Fruit fly (Drosophila melanogaster) whole organism, embryonic: ENCODE results near the gene CG9114.
A peak's percentile ranks its signal among the peaks of the same experiment; 100 is the strongest.

Experiments used
- Asciz ChIP-seq: fragments of 200-800 bp; sonication (Bioruptor generic); optimal IDR thresholded peaks from 2 replicates; lab custom pipeline; 2017; ENCODE audit warnings: missing biosample characterization, mild to moderate bottlenecking, missing genetic modification characterization, missing genetic modification reagents
- CG10565 ChIP-seq: fragments of 200-800 bp; sonication (Bioruptor generic); optimal IDR thresholded peaks from 3 replicates; lab custom pipeline; 2016; ENCODE audit warnings: missing biosample characterization, mild to moderate bottlenecking, missing genetic modification characterization
- CG11398 ChIP-seq: fragments of 200-800 bp; sonication (Bioruptor generic); optimal IDR thresholded peaks from 2 replicates; lab custom pipeline; 2016; ENCODE audit warnings: missing biosample characterization, missing genetic modification characterization
- CG11560 ChIP-seq: fragments of 200-800 bp; sonication (Bioruptor generic); IDR thresholded peaks from 3 replicates; pipeline ENCODE4 v1.3.6; 2022; ENCODE audit warnings: missing biosample characterization, missing genetic modification characterization
- CG12219 ChIP-seq: fragments of 200-800 bp; sonication (Bioruptor generic); optimal IDR thresholded peaks from 3 replicates; lab custom pipeline; 2018; ENCODE audit warnings: missing biosample characterization, mild to moderate bottlenecking, missing genetic modification characterization
- CG14667 ChIP-seq: fragments of 200-800 bp; sonication (Bioruptor generic); IDR thresholded peaks from 2 replicates; pipeline ENCODE4 v1.3.6; 2022; ENCODE audit warnings: missing biosample characterization, missing genetic modification characterization
- CG14710 ChIP-seq: fragments of 200-800 bp; sonication (Bioruptor generic); optimal IDR thresholded peaks from 3 replicates; lab custom pipeline; 2019; ENCODE audit warnings: missing biosample characterization, mild to moderate bottlenecking, missing genetic modification characterization, moderate library complexity
- CG1792 ChIP-seq: fragments of 200-800 bp; sonication (Bioruptor generic); optimal IDR thresholded peaks from 2 replicates; lab custom pipeline; 2016; ENCODE audit warnings: missing biosample characterization, missing genetic modification characterization
- CG18011 ChIP-seq: fragments of 200-800 bp; sonication (Bioruptor generic); optimal IDR thresholded peaks from 2 replicates; lab custom pipeline; 2017; ENCODE audit warnings: missing biosample characterization, missing genetic modification characterization, mild to moderate bottlenecking, moderate library complexity, missing genotype
- CG2116 ChIP-seq: fragments of 200-800 bp; sonication (Bioruptor generic); optimal IDR thresholded peaks from 3 replicates; lab custom pipeline; 2018; ENCODE audit warnings: missing biosample characterization, mild to moderate bottlenecking, missing genetic modification characterization
- CG2120 ChIP-seq: fragments of 200-800 bp; sonication (Bioruptor generic); optimal IDR thresholded peaks from 3 replicates; lab custom pipeline; 2016; ENCODE audit warnings: missing biosample characterization, missing genetic modification characterization
- CG31441 ChIP-seq: fragments of 200-800 bp; sonication (Bioruptor generic); IDR thresholded peaks from 2 replicates; pipeline ENCODE4 v1.3.6; 2022; ENCODE audit warnings: missing biosample characterization, missing genetic modification characterization
- CG33557 ChIP-seq: fragments of 200-800 bp; sonication (Bioruptor generic); optimal IDR thresholded peaks from 2 replicates; lab custom pipeline; 2019; ENCODE audit warnings: missing biosample characterization, mild to moderate bottlenecking, missing genetic modification characterization, moderate library complexity
- CG34224 ChIP-seq: fragments of 200-800 bp; sonication (Bioruptor generic); IDR thresholded peaks from 3 replicates; pipeline ENCODE4 v1.3.6; 2022; ENCODE audit warnings: missing biosample characterization, missing genetic modification characterization; ENCODE audit not compliant: partially characterized antibody
- CG34422 ChIP-seq: fragments of 200-800 bp; sonication (Bioruptor generic); IDR thresholded peaks from 3 replicates; pipeline ENCODE4 v1.3.6; 2022; ENCODE audit warnings: missing biosample characterization, missing genetic modification characterization
- CG3838 ChIP-seq: fragments of 200-800 bp; sonication (Bioruptor generic); optimal IDR thresholded peaks from 3 replicates; lab custom pipeline; 2016; ENCODE audit warnings: missing biosample characterization, missing genetic modification characterization
- CG4707 ChIP-seq: fragments of 200-800 bp; sonication (Bioruptor generic); optimal IDR thresholded peaks from 2 replicates; lab custom pipeline; 2018; ENCODE audit warnings: missing biosample characterization, mild to moderate bottlenecking, missing genetic modification characterization, moderate library complexity
- CG4854 ChIP-seq: fragments of 200-800 bp; sonication (Bioruptor generic); optimal IDR thresholded peaks from 2 replicates; lab custom pipeline; 2016; ENCODE audit warnings: missing biosample characterization, missing genetic modification characterization, inconsistent platforms
- CG5180 ChIP-seq: fragments of 200-800 bp; sonication (Bioruptor generic); optimal IDR thresholded peaks from 3 replicates; lab custom pipeline; 2017; ENCODE audit warnings: missing biosample characterization, missing genetic modification characterization, mild to moderate bottlenecking, moderate library complexity, missing genetic modification reagents
- CG5245 ChIP-seq: fragments of 200-800 bp; sonication (Bioruptor generic); optimal IDR thresholded peaks from 3 replicates; lab custom pipeline; 2016; ENCODE audit warnings: missing biosample characterization, missing genetic modification characterization
- CG6765 ChIP-seq: fragments of 200-800 bp; sonication (Bioruptor generic); optimal IDR thresholded peaks from 3 replicates; lab custom pipeline; 2017; ENCODE audit warnings: missing biosample characterization, mild to moderate bottlenecking, missing genetic modification characterization
- CG8478 ChIP-seq: fragments of >200 bp; optimal IDR thresholded peaks from 2 replicates; lab custom pipeline; 2018
- Fer3 ChIP-seq: fragments of 200-800 bp; sonication (Bioruptor generic); optimal IDR thresholded peaks from 2 replicates; lab custom pipeline; 2018; ENCODE audit warnings: missing biosample characterization, mild to moderate bottlenecking, missing genetic modification characterization, moderate library complexity
- Hmx ChIP-seq: fragments of 200-800 bp; sonication (Bioruptor generic); optimal IDR thresholded peaks from 2 replicates; lab custom pipeline; 2016; ENCODE audit warnings: missing biosample characterization, missing genetic modification characterization
- Hr39 ChIP-seq: fragments of >200 bp; optimal IDR thresholded peaks from 2 replicates; lab custom pipeline; 2017
- Hsf ChIP-seq: fragments of 200-800 bp; sonication (Bioruptor generic); optimal IDR thresholded peaks from 3 replicates; lab custom pipeline; 2016; ENCODE audit warnings: missing biosample characterization, missing genetic modification characterization
- Lhr ChIP-seq: fragments of 200-800 bp; sonication (Bioruptor generic); optimal IDR thresholded peaks from 3 replicates; lab custom pipeline; 2017; ENCODE audit warnings: mild to moderate bottlenecking, missing biosample characterization, missing genetic modification reagents, missing genetic modification characterization
- NC2α ChIP-seq: fragments of 200-800 bp; sonication (Bioruptor generic); optimal IDR thresholded peaks from 2 replicates; lab custom pipeline; 2016; ENCODE audit warnings: missing biosample characterization, missing genetic modification characterization
- Side ChIP-seq: fragments of 200-800 bp; sonication (Bioruptor generic); optimal IDR thresholded peaks from 2 replicates; lab custom pipeline; 2016; ENCODE audit warnings: missing biosample characterization, missing genetic modification characterization
- TFAM ChIP-seq: fragments of 200-800 bp; sonication (Bioruptor generic); optimal IDR thresholded peaks from 2 replicates; lab custom pipeline; 2017; ENCODE audit warnings: missing biosample characterization, missing genetic modification characterization, inconsistent platforms
- amos ChIP-seq: fragments of 200-800 bp; sonication (Bioruptor generic); IDR thresholded peaks from 2 replicates; pipeline ENCODE4 v1.3.6; 2022; ENCODE audit warnings: missing biosample characterization, missing genetic modification characterization; ENCODE audit not compliant: partially characterized antibody
- caup ChIP-seq: fragments of 200-800 bp; sonication (Bioruptor generic); optimal IDR thresholded peaks from 3 replicates; lab custom pipeline; 2017; ENCODE audit warnings: missing biosample characterization, mild to moderate bottlenecking, missing genetic modification characterization, moderate library complexity; ENCODE audit not compliant: severe bottlenecking
- corto ChIP-seq: fragments of 200-800 bp; sonication (Bioruptor generic); optimal IDR thresholded peaks from 2 replicates; lab custom pipeline; 2016; ENCODE audit warnings: missing biosample characterization, mild to moderate bottlenecking, missing genetic modification characterization, moderate library complexity
- eyg ChIP-seq: fragments of 200-800 bp; sonication (Bioruptor generic); optimal IDR thresholded peaks from 3 replicates; lab custom pipeline; 2016; ENCODE audit warnings: missing biosample characterization, missing genetic modification characterization
- fd102C ChIP-seq: fragments of 200-800 bp; sonication (Bioruptor generic); optimal IDR thresholded peaks from 2 replicates; lab custom pipeline; 2018; ENCODE audit warnings: missing biosample characterization, mild to moderate bottlenecking, missing genetic modification characterization, moderate library complexity
- ftz-f1 ChIP-seq: fragments of 200-800 bp; sonication (Bioruptor generic); optimal IDR thresholded peaks from 2 replicates; lab custom pipeline; 2016; ENCODE audit warnings: missing biosample characterization, missing genetic modification characterization
- gt ChIP-seq: fragments of 200-800 bp; sonication (Bioruptor generic); IDR thresholded peaks from 2 replicates; pipeline ENCODE4 v1.3.6; 2022; ENCODE audit warnings: missing biosample characterization, missing genetic modification characterization
- ham ChIP-seq: fragments of 200-800 bp; sonication (Bioruptor generic); IDR thresholded peaks from 2 replicates; pipeline ENCODE4 v1.3.6; 2022; ENCODE audit warnings: missing biosample characterization, missing genetic modification characterization
- hth ChIP-seq: fragments of >200 bp; optimal IDR thresholded peaks from 2 replicates; lab custom pipeline; 2017; ENCODE audit warnings: inconsistent platforms
- kah ChIP-seq: fragments of 200-800 bp; sonication (Bioruptor generic); optimal IDR thresholded peaks from 2 replicates; lab custom pipeline; 2018; ENCODE audit warnings: missing biosample characterization, mild to moderate bottlenecking, missing genetic modification characterization
- ken ChIP-seq: fragments of 200-800 bp; sonication (Bioruptor generic); IDR thresholded peaks from 3 replicates; pipeline ENCODE4 v1.3.6; 2022; ENCODE audit warnings: missing biosample characterization, missing genetic modification characterization
- mld ChIP-seq: fragments of 200-800 bp; sonication (Bioruptor generic); IDR thresholded peaks from 3 replicates; pipeline ENCODE4 v1.3.6; 2022; ENCODE audit warnings: missing biosample characterization, missing genetic modification characterization; ENCODE audit not compliant: partially characterized antibody
- otp ChIP-seq: fragments of 200-800 bp; sonication (Bioruptor generic); IDR thresholded peaks from 3 replicates; pipeline ENCODE4, ENCODE4 v1.3.6; 2022; ENCODE audit warnings: missing biosample characterization, missing genetic modification characterization
- pros ChIP-seq: fragments of 200-800 bp; sonication (Bioruptor generic); optimal IDR thresholded peaks from 3 replicates; lab custom pipeline; 2019; ENCODE audit warnings: missing biosample characterization, mild to moderate bottlenecking, missing genetic modification characterization, moderate library complexity
- sens-2 ChIP-seq: fragments of 200-800 bp; sonication (Bioruptor generic); IDR thresholded peaks from 2 replicates; pipeline ENCODE4 v1.3.6; 2022; ENCODE audit warnings: missing biosample characterization, missing genetic modification characterization
- sisA ChIP-seq: fragments of 200-800 bp; sonication (Bioruptor generic); IDR thresholded peaks from 2 replicates; pipeline ENCODE4 v1.3.6; 2022; ENCODE audit warnings: missing biosample characterization, missing genetic modification characterization
- sob ChIP-seq: fragments of 200-800 bp; sonication (Bioruptor generic); IDR thresholded peaks from 2 replicates; pipeline ENCODE4 v1.3.6; 2022; ENCODE audit warnings: missing biosample characterization, missing genetic modification characterization
- unc-4 ChIP-seq: fragments of 200-800 bp; sonication (Bioruptor generic); IDR thresholded peaks from 2 replicates; pipeline ENCODE4 v1.3.6; 2022; ENCODE audit warnings: missing biosample characterization, missing genetic modification characterization; ENCODE audit not compliant: partially characterized antibody
- vnd ChIP-seq: fragments of 200-800 bp; sonication (Bioruptor generic); IDR thresholded peaks from 3 replicates; pipeline ENCODE4 v1.3.6; 2022; ENCODE audit warnings: missing biosample characterization, missing genetic modification characterization; ENCODE audit not compliant: partially characterized antibody
- zfh1 ChIP-seq: fragments of 200-800 bp; sonication (Bioruptor generic); IDR thresholded peaks from 3 replicates; pipeline ENCODE4 v1.3.6; 2022; ENCODE audit warnings: missing biosample characterization, missing genetic modification characterization

Gene CG9114

dm6 chrX:15323302-15323880 lies 9.6 kb downstream of the CG9114 start (continued):
- TF ChIP-seq CG8478 (lab: Kevin White, UChicago) (no peak), ham (GFP tag; lab: Robert Waterston, UW) (peak; percentile 68; the same call in 1 of the 2 replicates), CG33557 (GFP tag; lab: Kevin White, UChicago) (peak; percentile 36), CG18011 (GFP tag; lab: Kevin White, UChicago) (peak; percentile 70), pros (GFP tag; lab: Kevin White, UChicago) (peak; percentile 32), CG34224 (GFP tag; lab: Robert Waterston, UW) (peak; percentile 54; the same call in 1 of the 3 replicates), CG2120 (GFP tag; lab: Kevin White, UChicago) (peak; percentile 90), corto (GFP tag; lab: Kevin White, UChicago) (no peak), sens-2 (peak; percentile 75; the same call in 1 of the 2 replicates), CG6765 (GFP tag; lab: Kevin White, UChicago) (peak; percentile 76), CG34422 (GFP tag; lab: Robert Waterston, UW) (peak; percentile 97), unc-4 (GFP tag; lab: Robert Waterston, UW) (peak; percentile 57), CG12219 (peak; percentile 76), CG2116 (peak; percentile 91), gt (GFP tag; lab: Robert Waterston, UW) (peak; percentile 51; the same call in 1 of the 2 replicates), Hmx (GFP tag; lab: Kevin White, UChicago) (no peak), otp (peak; percentile 88), fd102C (GFP tag; lab: Kevin White, UChicago) (no peak), Hsf (GFP tag; lab: Kevin White, UChicago) (peak; percentile 85), CG5180 (peak; percentile 73), eyg (GFP tag; lab: Kevin White, UChicago) (peak; percentile 65), CG3838 (peak; percentile 46), CG11398 (GFP tag; lab: Kevin White, UChicago) (peak; percentile 77), TFAM (GFP tag; lab: Kevin White, UChicago) (no peak), ken (GFP tag; lab: Robert Waterston, UW) (peak; percentile 91), CG31441 (GFP tag; lab: Robert Waterston, UW) (peak; percentile 57; the same call in 1 of the 2 replicates), CG4707 (GFP tag; lab: Kevin White, UChicago) (peak; percentile 81), NC2α (peak; percentile 81), vnd (no peak), Side (GFP tag; lab: Kevin White, UChicago) (peak; percentile 87), CG4854 (GFP tag; lab: Kevin White, UChicago) (peak; percentile 72), CG10565 (no peak), mld (GFP tag; lab: Robert Waterston, UW) (0 out of 3 replicates have a peak, but pooled peaks have one; percentile 21), kah (GFP tag; lab: Kevin White, UChicago) (peak; percentile 76), amos (GFP tag; lab: Robert Waterston, UW) (peak; percentile 48; the same call in 1 of the 2 replicates), ftz-f1 (peak; percentile 99), Lhr (GFP tag; lab: Kevin White, UChicago) (peak; percentile 45), CG5245 (GFP tag; lab: Kevin White, UChicago) (peak; percentile 76), Fer3 (tag; lab: Kevin White, UChicago) (peak; percentile 71), zfh1 (GFP tag; lab: Robert Waterston, UW) (peak; percentile 94), Hr39 (lab: Kevin White, UChicago) (no peak), Asciz (peak; percentile 9), CG14667 (peak; percentile 87), CG11560 (peak; percentile 76; the same call in 2 of the 3 replicates), hth (lab: Kevin White, UChicago) (no peak), sisA (peak; percentile 95), sob (GFP tag; lab: Robert Waterston, UW) (peak; percentile 93), caup (GFP tag; lab: Kevin White, UChicago) (peak; percentile 89), CG1792 (GFP tag; lab: Kevin White, UChicago) (peak; percentile 78), CG14710 (peak; percentile 49)
